Worm (Caenorhabditis elegans) whole organism, L4 larva: ENCODE data around the gene Y48D7A.1.

Experiments used
- D1046.2 ChIP-seq: fragments of 200-800 bp; sonication (Bioruptor generic); IDR thresholded peaks from 2 replicates; pipeline ENCODE4 v1.3.6; 2022; ENCODE audit warnings: missing genetic modification characterization, missing compliant biosample characterization
- F10B5.3 ChIP-seq: sonication (generic microtip); optimal IDR thresholded peaks from 2 replicates; lab custom pipeline; 2016; ENCODE audit warnings: mild to moderate bottlenecking, missing genetic modification characterization, missing compliant biosample characterization
- F26F4.8 ChIP-seq: fragments of 200-800 bp; sonication (Bioruptor generic); conservative IDR thresholded peaks from 2 replicates; pipeline ENCODE4 v1.3.6; 2022; ENCODE audit warnings: missing genetic modification characterization, missing compliant biosample characterization
- F44E2.7 ChIP-seq: fragments of 200-800 bp; sonication (Bioruptor generic); IDR thresholded peaks from 2 replicates; pipeline ENCODE4 v2.1.2; 2022; ENCODE audit warnings: missing genetic modification characterization, missing compliant biosample characterization
- F49E8.2 ChIP-seq: sonication (generic microtip); optimal IDR thresholded peaks from 2 replicates; lab custom pipeline; 2016; ENCODE audit warnings: missing compliant biosample characterization, mild to moderate bottlenecking, missing genetic modification characterization, borderline replicate concordance
- R02D3.7 ChIP-seq: fragments of 150-350 bp; sonication (generic microtip); optimal IDR thresholded peaks from 3 replicates; lab custom pipeline; 2014; ENCODE audit warnings: missing biosample characterization, missing genetic modification characterization
- Y5F2A.4 ChIP-seq: fragments of 200-800 bp; sonication (Bioruptor generic); optimal IDR thresholded peaks from 2 replicates; lab custom pipeline; 2018; ENCODE audit warnings: mild to moderate bottlenecking, missing genetic modification characterization, missing compliant biosample characterization
- ZK337.2 ChIP-seq: fragments of 200-800 bp; sonication (Bioruptor generic); IDR thresholded peaks from 2 replicates; pipeline ENCODE4 v1.3.6; 2022; ENCODE audit warnings: missing genetic modification reagents, missing genetic modification characterization, missing compliant biosample characterization
- ZK546.5 ChIP-seq, 2 experiments: sonication (generic microtip); optimal IDR thresholded peaks; 2 replicates each; lab custom pipeline; 2017; ENCODE audit warnings: missing biosample characterization in 2 of 2, missing genetic modification characterization in 2 of 2
- ceh-20 ChIP-seq: fragments of 200-800 bp; sonication (Bioruptor generic); IDR thresholded peaks from 2 replicates; pipeline ENCODE4 v1.3.6; 2022; ENCODE audit warnings: missing genetic modification reagents, missing genetic modification characterization, missing compliant biosample characterization
- ceh-32 ChIP-seq: sonication (generic microtip); optimal IDR thresholded peaks from 2 replicates; lab custom pipeline; 2016; ENCODE audit warnings: mild to moderate bottlenecking, missing genetic modification characterization, missing compliant biosample characterization; ENCODE audit not compliant: poor library complexity
- ceh-44 ChIP-seq: fragments of 200-800 bp; sonication (Bioruptor generic); IDR thresholded peaks from 2 replicates; pipeline ENCODE4 v1.3.6; 2022; ENCODE audit warnings: missing genetic modification reagents, missing genetic modification characterization, missing compliant biosample characterization
- ces-1 ChIP-seq: fragments of 150-350 bp; sonication (generic microtip); optimal IDR thresholded peaks from 4 replicates; lab custom pipeline; 2014; ENCODE audit warnings: missing biosample characterization, missing genetic modification reagents, missing genetic modification characterization
- cey-2 ChIP-seq: sonication (generic microtip); optimal IDR thresholded peaks from 3 replicates; lab custom pipeline; 2017; ENCODE audit warnings: missing genetic modification characterization, mild to moderate bottlenecking, missing compliant biosample characterization, antibody characterized with exemption, borderline replicate concordance; ENCODE audit not compliant: insufficient read depth
- daf-12 ChIP-seq: fragments of 150-350 bp; optimal IDR thresholded peaks from 2 replicates; lab custom pipeline; 2014; ENCODE audit warnings: missing biosample characterization, missing genetic modification reagents, missing genetic modification characterization
- daf-19 ChIP-seq: fragments of 200-800 bp; sonication (Bioruptor generic); conservative IDR thresholded peaks from 2 replicates; pipeline ENCODE4 v1.3.6; 2022; ENCODE audit warnings: missing genetic modification characterization, missing compliant biosample characterization
- daf-8 ChIP-seq: fragments of 200-800 bp; sonication (Bioruptor generic); IDR thresholded peaks from 2 replicates; pipeline ENCODE4 v1.3.6; 2022; ENCODE audit warnings: missing genetic modification characterization, missing compliant biosample characterization
- dmd-6 ChIP-seq: fragments of 200-800 bp; sonication (Bioruptor generic); IDR thresholded peaks from 2 replicates; pipeline ENCODE4 v1.3.6; 2022; ENCODE audit warnings: missing genetic modification reagents, missing genetic modification characterization, missing compliant biosample characterization
- dmd-9 ChIP-seq: fragments of 200-800 bp; sonication (Bioruptor generic); IDR thresholded peaks from 2 replicates; pipeline ENCODE4 v1.3.6; 2022; ENCODE audit warnings: missing genetic modification reagents, missing genetic modification characterization, missing compliant biosample characterization
- duxl-1 ChIP-seq: sonication (generic microtip); optimal IDR thresholded peaks from 2 replicates; lab custom pipeline; 2016; ENCODE audit warnings: mild to moderate bottlenecking, missing genetic modification characterization, moderate library complexity, missing compliant biosample characterization; ENCODE audit not compliant: poor library complexity
- egl-27 ChIP-seq: sonication (generic microtip); optimal IDR thresholded peaks from 3 replicates; lab custom pipeline; 2017; ENCODE audit warnings: missing biosample characterization, missing genetic modification reagents, missing genetic modification characterization
- fkh-10 ChIP-seq: fragments of 150-350 bp; optimal IDR thresholded peaks from 2 replicates; lab custom pipeline; 2014; ENCODE audit warnings: missing biosample characterization, missing genetic modification reagents, missing genetic modification characterization
- fos-1 ChIP-seq: fragments of 150-350 bp; optimal IDR thresholded peaks from 2 replicates; lab custom pipeline; 2014; ENCODE audit warnings: missing biosample characterization, missing genetic modification characterization
- hif-1 ChIP-seq, 2 experiments: sonication (generic microtip); optimal IDR thresholded peaks; 2 replicates each; lab custom pipeline; 2016 to 2017; ENCODE audit warnings: missing compliant biosample characterization in 2 of 2, missing genetic modification characterization in 2 of 2, missing genetic modification reagents in 2 of 2, missing genotype in 2 of 2, mild to moderate bottlenecking in 1 of 2
- hlh-11 ChIP-seq: fragments of 200-800 bp; sonication (Bioruptor generic); optimal IDR thresholded peaks from 2 replicates; lab custom pipeline; 2018; ENCODE audit warnings: mild to moderate bottlenecking, missing genetic modification characterization, missing compliant biosample characterization
- lin-1 ChIP-seq: fragments of 200-800 bp; sonication (Bioruptor generic); IDR thresholded peaks from 2 replicates; pipeline ENCODE4 v1.3.6; 2022; ENCODE audit warnings: missing genetic modification reagents, missing genetic modification characterization, missing compliant biosample characterization
- lin-13 ChIP-seq: fragments of 150-350 bp; optimal IDR thresholded peaks from 2 replicates; lab custom pipeline; 2014; ENCODE audit warnings: missing biosample characterization, missing genetic modification reagents, missing genetic modification characterization
- madf-5 ChIP-seq, 2 experiments: fragments of 200-800 bp; sonication (Bioruptor generic); IDR thresholded peaks; 2 replicates each; pipeline ENCODE4 v1.3.6; 2022; ENCODE audit warnings: missing compliant biosample characterization in 2 of 2, missing genetic modification characterization in 2 of 2
- madf-9 ChIP-seq: fragments of 200-800 bp; sonication (Bioruptor generic); conservative IDR thresholded peaks from 2 replicates; pipeline ENCODE4 v1.3.6; 2022; ENCODE audit warnings: missing genetic modification reagents, missing genetic modification characterization, missing compliant biosample characterization
- mdl-1 ChIP-seq, 2 experiments: fragments of 150-350 bp in 1 of 2; sonication (generic microtip) in 1 of 2; optimal IDR thresholded peaks; 2 replicates each; lab custom pipeline; 2014 to 2017; ENCODE audit warnings: missing biosample characterization in 2 of 2, missing genetic modification characterization in 2 of 2
- mep-1 ChIP-seq: fragments of 150-350 bp; sonication (generic microtip); optimal IDR thresholded peaks from 3 replicates; lab custom pipeline; 2014; ENCODE audit warnings: missing biosample characterization, missing genetic modification characterization
- mxl-2 ChIP-seq: fragments of 200-800 bp; sonication (Bioruptor generic); conservative IDR thresholded peaks from 2 replicates; pipeline ENCODE4 v1.3.6; 2022; ENCODE audit warnings: missing genetic modification reagents, missing genetic modification characterization, missing compliant biosample characterization
- nhr-11 ChIP-seq: fragments of 150-350 bp; optimal IDR thresholded peaks from 2 replicates; lab custom pipeline; 2014; ENCODE audit warnings: missing biosample characterization, missing genetic modification characterization
- nhr-237 ChIP-seq: sonication (generic microtip); optimal IDR thresholded peaks from 2 replicates; lab custom pipeline; 2017; ENCODE audit warnings: missing biosample characterization, missing genetic modification characterization
- nhr-28 ChIP-seq: fragments of 150-350 bp; optimal IDR thresholded peaks from 2 replicates; lab custom pipeline; 2014; ENCODE audit warnings: missing biosample characterization, missing genetic modification characterization
- nhr-41 ChIP-seq: fragments of 200-800 bp; sonication (Bioruptor generic); IDR thresholded peaks from 2 replicates; pipeline ENCODE4 v1.3.6; 2022; ENCODE audit warnings: missing genetic modification reagents, missing genetic modification characterization, missing compliant biosample characterization
- nhr-48 ChIP-seq: sonication (generic microtip); optimal IDR thresholded peaks from 2 replicates; lab custom pipeline; 2016; ENCODE audit warnings: mild to moderate bottlenecking, missing genetic modification characterization, missing compliant biosample characterization
- nhr-6 ChIP-seq: fragments of 150-350 bp; optimal IDR thresholded peaks from 2 replicates; lab custom pipeline; 2014; ENCODE audit warnings: missing biosample characterization, missing genetic modification characterization
- php-3 ChIP-seq: fragments of 200-800 bp; sonication (Bioruptor generic); IDR thresholded peaks from 2 replicates; pipeline ENCODE4 v1.3.6; 2022; ENCODE audit warnings: missing genetic modification reagents, missing genetic modification characterization, missing compliant biosample characterization
- pqm-1 ChIP-seq: sonication (generic microtip); optimal IDR thresholded peaks from 2 replicates; lab custom pipeline; 2017; ENCODE audit warnings: missing biosample characterization, missing genetic modification characterization
- rbr-2 ChIP-seq: sonication (generic microtip); optimal IDR thresholded peaks from 2 replicates; lab custom pipeline; 2016; ENCODE audit warnings: missing genotype, missing genetic modification characterization, missing compliant biosample characterization
- skn-1 ChIP-seq: fragments of 150-350 bp; optimal IDR thresholded peaks from 2 replicates; lab custom pipeline; 2014; ENCODE audit warnings: missing biosample characterization, missing genetic modification characterization
- snpc-4 ChIP-seq: fragments of 150-350 bp; optimal IDR thresholded peaks from 2 replicates; lab custom pipeline; 2014; ENCODE audit warnings: missing biosample characterization, missing genetic modification characterization
- spr-1 ChIP-seq: sonication (generic microtip); optimal IDR thresholded peaks from 2 replicates; lab custom pipeline; 2016; ENCODE audit warnings: mild to moderate bottlenecking, missing genetic modification characterization, missing compliant biosample characterization
- tra-1 ChIP-seq: fragments of 200-800 bp; sonication (Bioruptor generic); IDR thresholded peaks from 2 replicates; pipeline ENCODE4 v1.3.6; 2022; ENCODE audit warnings: missing genetic modification reagents, missing genetic modification characterization, missing compliant biosample characterization
- zfp-2 ChIP-seq: sonication (generic microtip); optimal IDR thresholded peaks from 2 replicates; lab custom pipeline; 2016; ENCODE audit warnings: mild to moderate bottlenecking, missing genetic modification characterization, missing compliant biosample characterization
- zfp-3 ChIP-seq: fragments of 200-800 bp; sonication (Bioruptor generic); conservative IDR thresholded peaks from 2 replicates; pipeline ENCODE4 v1.3.6; 2022; ENCODE audit warnings: missing genetic modification reagents, missing genetic modification characterization, missing compliant biosample characterization
- zip-11 ChIP-seq: fragments of 200-800 bp; sonication (Bioruptor generic); IDR thresholded peaks from 2 replicates; pipeline ENCODE4 v1.3.6; 2022; ENCODE audit warnings: missing genetic modification characterization, missing compliant biosample characterization
- zip-2 ChIP-seq: fragments of 150-350 bp; optimal IDR thresholded peaks from 2 replicates; lab custom pipeline; 2014; ENCODE audit warnings: missing biosample characterization, missing genetic modification characterization
- ztf-11 ChIP-seq: fragments of 150-350 bp; optimal IDR thresholded peaks from 2 replicates; lab custom pipeline; 2014; ENCODE audit warnings: missing biosample characterization, missing genetic modification characterization
- ztf-7 ChIP-seq: fragments of 150-350 bp; optimal IDR thresholded peaks from 2 replicates; lab custom pipeline; 2014; ENCODE audit warnings: missing biosample characterization, missing genetic modification characterization

Y48D7A.1 gene

ce11 chrX:2996976-2997399 is 12.3 kb upstream of the Y48D7A.1 start (continued):
- TF ChIP-seq tra-1 (GFP tag; lab: Robert Waterston, UW) (peak; percentile 98), R02D3.7 (tag; lab: Kevin White, UChicago) (peak; percentile 13), hlh-11 (peak; percentile 96), hif-1 (tag; optimal IDR thresholded peaks at IDR 0.05; lab: Kevin White, UChicago) (peak; percentile 77 to 86), ztf-11 (peak; percentile 60), dmd-6 (GFP tag; lab: Robert Waterston, UW) (peak; percentile 97), fkh-10 (GFP tag; lab: Kevin White, UChicago) (peak; percentile 99), zip-2 (tag; lab: Kevin White, UChicago) (peak; percentile 97), php-3 (GFP tag; lab: Robert Waterston, UW) (peak; percentile 95), madf-5 (GFP tag; IDR thresholded peaks at IDR 0.05; lab: Robert Waterston, UW) (peak; percentile 31 to 93; a peak in 3 of 4 replicates), F10B5.3 (tag; lab: Kevin White, UChicago) (peak; percentile 97), ZK546.5 (tag; optimal IDR thresholded peaks at IDR 0.05; lab: Kevin White, UChicago) (peak; percentile 54 to 82), daf-19 (GFP tag; lab: Robert Waterston, UW) (no peak), ceh-32 (tag; lab: Kevin White, UChicago) (peak; percentile 91), ces-1 (GFP tag; lab: Kevin White, UChicago) (peak; percentile 97), ZK337.2 (GFP tag; lab: Robert Waterston, UW) (peak; percentile 94), madf-9 (GFP tag; lab: Robert Waterston, UW) (peak; percentile 97), cey-2 (peak; percentile 59), ztf-7 (tag; lab: Kevin White, UChicago) (peak; percentile 94), fos-1 (tag; lab: Kevin White, UChicago) (peak; percentile 89), nhr-48 (tag; lab: Kevin White, UChicago) (peak; percentile 96), nhr-6 (tag; lab: Kevin White, UChicago) (peak; percentile 99), ceh-44 (GFP tag; lab: Robert Waterston, UW) (peak; percentile 13; the same call in 1 of the 2 replicates), lin-1 (GFP tag; lab: Robert Waterston, UW) (peak; percentile 75), snpc-4 (peak; percentile 15), ceh-20 (GFP tag; lab: Robert Waterston, UW) (peak; percentile 98), F44E2.7 (GFP tag; lab: Robert Waterston, UW) (no peak), Y5F2A.4 (GFP tag; lab: Kevin White, UChicago) (peak; percentile 90), nhr-28 (tag; lab: Kevin White, UChicago) (peak; percentile 92), nhr-41 (GFP tag; lab: Robert Waterston, UW) (0 out of 2 replicates have a peak, but pooled peaks have one; percentile 66), lin-13 (GFP tag; lab: Kevin White, UChicago) (peak; percentile 96), rbr-2 (tag; lab: Kevin White, UChicago) (peak; percentile 99), egl-27 (tag; lab: Kevin White, UChicago) (peak; percentile 100), daf-8 (GFP tag; lab: Robert Waterston, UW) (0 out of 2 replicates have a peak, but pooled peaks have one; percentile 82), nhr-237 (tag; lab: Kevin White, UChicago) (peak; percentile 91), F26F4.8 (GFP tag; lab: Robert Waterston, UW) (0 out of 2 replicates have a peak, but pooled peaks have one; percentile 32), mxl-2 (GFP tag; lab: Robert Waterston, UW) (peak; percentile 84), duxl-1 (tag; lab: Kevin White, UChicago) (peak; percentile 99), mep-1 (peak; percentile 100), zip-11 (GFP tag; lab: Robert Waterston, UW) (0 out of 2 replicates have a peak, but pooled peaks have one; percentile 25), mdl-1 (tag; optimal IDR thresholded peaks at IDR 0.05; lab: Kevin White, UChicago) (peak; percentile 90 to 94), pqm-1 (peak; percentile 60), zfp-3 (GFP tag; lab: Robert Waterston, UW) (peak; percentile 94), daf-12 (tag; lab: Kevin White, UChicago) (peak; percentile 37), spr-1 (tag; lab: Kevin White, UChicago) (peak; percentile 98), F49E8.2 (tag; lab: Kevin White, UChicago) (peak; percentile 54), zfp-2 (peak; percentile 87), dmd-9 (peak; percentile 74), skn-1 (tag; lab: Kevin White, UChicago) (no peak), D1046.2 (peak; percentile 92), nhr-11 (tag; lab: Kevin White, UChicago) (peak; percentile 98)
